Worm (Caenorhabditis elegans) whole organism, L2 larva: Measurements from ENCODE around the gene math-14.

Experiments
- C34F6.9 ChIP-seq: fragments of 150-350 bp; optimal IDR thresholded peaks from 2 replicates; lab custom pipeline; 2014; ENCODE audit warnings: missing biosample characterization, missing genetic modification characterization
- R02D3.7 ChIP-seq: fragments of 150-350 bp; optimal IDR thresholded peaks from 2 replicates; lab custom pipeline; 2014; ENCODE audit warnings: missing biosample characterization, missing genetic modification characterization
- Y55F3AM.14 ChIP-seq: fragments of 200-800 bp; sonication (Bioruptor generic); optimal IDR thresholded peaks from 2 replicates; lab custom pipeline; 2018; ENCODE audit warnings: mild to moderate bottlenecking, missing genetic modification characterization, missing compliant biosample characterization
- ZK546.5 ChIP-seq: sonication (generic microtip); optimal IDR thresholded peaks from 2 replicates; lab custom pipeline; 2017; ENCODE audit warnings: missing biosample characterization, missing genetic modification characterization
- alr-1 ChIP-seq: fragments of 150-350 bp; optimal IDR thresholded peaks from 2 replicates; lab custom pipeline; 2014; ENCODE audit warnings: missing biosample characterization, missing genetic modification characterization
- aly-2 ChIP-seq: fragments of 150-350 bp; optimal IDR thresholded peaks from 2 replicates; lab custom pipeline; 2014; ENCODE audit warnings: missing biosample characterization, missing genetic modification characterization
- ceh-16 ChIP-seq: fragments of 150-350 bp; optimal IDR thresholded peaks from 2 replicates; lab custom pipeline; 2014; ENCODE audit warnings: missing biosample characterization, missing genetic modification characterization
- ceh-82 ChIP-seq: fragments of 150-350 bp; optimal IDR thresholded peaks from 2 replicates; lab custom pipeline; 2014; ENCODE audit warnings: missing biosample characterization, missing genetic modification characterization
- fos-1 ChIP-seq: fragments of 150-350 bp; optimal IDR thresholded peaks from 2 replicates; lab custom pipeline; 2014; ENCODE audit warnings: missing biosample characterization, missing genetic modification characterization
- gmeb-1 ChIP-seq: fragments of 150-350 bp; optimal IDR thresholded peaks from 2 replicates; lab custom pipeline; 2014; ENCODE audit warnings: missing biosample characterization, missing genetic modification characterization
- lin-13 ChIP-seq: fragments of 150-350 bp; optimal IDR thresholded peaks from 2 replicates; lab custom pipeline; 2014; ENCODE audit warnings: missing biosample characterization, missing genetic modification reagents, missing genetic modification characterization
- lin-39 ChIP-seq: fragments of 150-350 bp; optimal IDR thresholded peaks from 2 replicates; lab custom pipeline; 2014; ENCODE audit warnings: missing biosample characterization, missing genetic modification reagents, missing genetic modification characterization
- lsy-2 ChIP-seq, 2 experiments: fragments of 150-350 bp in 1 of 2; sonication (generic microtip) in 1 of 2; optimal IDR thresholded peaks; 2 replicates each; lab custom pipeline; 2014 to 2017; ENCODE audit warnings: missing biosample characterization in 2 of 2, missing genetic modification characterization in 2 of 2
- mab-5 ChIP-seq: fragments of 150-350 bp; optimal IDR thresholded peaks from 2 replicates; lab custom pipeline; 2014; ENCODE audit warnings: missing biosample characterization, missing genetic modification characterization
- mbf-1 ChIP-seq: sonication (generic microtip); optimal IDR thresholded peaks from 2 replicates; lab custom pipeline; 2017; ENCODE audit warnings: missing biosample characterization, missing genetic modification characterization
- nhr-10 ChIP-seq: sonication (generic microtip); optimal IDR thresholded peaks from 2 replicates; lab custom pipeline; 2017; ENCODE audit warnings: missing biosample characterization, missing genetic modification characterization
- nhr-11 ChIP-seq: fragments of 150-350 bp; optimal IDR thresholded peaks from 2 replicates; lab custom pipeline; 2014; ENCODE audit warnings: missing biosample characterization, missing genetic modification characterization
- nhr-12 ChIP-seq: fragments of 150-350 bp; optimal IDR thresholded peaks from 2 replicates; lab custom pipeline; 2014; ENCODE audit warnings: missing biosample characterization, missing genetic modification characterization
- nhr-129 ChIP-seq: fragments of 150-350 bp; optimal IDR thresholded peaks from 2 replicates; lab custom pipeline; 2014; ENCODE audit warnings: missing biosample characterization, missing genetic modification characterization
- nhr-23 ChIP-seq: fragments of 150-350 bp; optimal IDR thresholded peaks from 2 replicates; lab custom pipeline; 2014; ENCODE audit warnings: missing biosample characterization, missing genetic modification reagents, missing genetic modification characterization
- nhr-237 ChIP-seq: fragments of 150-350 bp; optimal IDR thresholded peaks from 2 replicates; lab custom pipeline; 2014; ENCODE audit warnings: missing biosample characterization, missing genetic modification characterization
- nhr-25 ChIP-seq: fragments of 150-350 bp; sonication (generic microtip); optimal IDR thresholded peaks from 3 replicates; lab custom pipeline; 2014; ENCODE audit warnings: missing biosample characterization, missing genetic modification characterization
- nhr-6 ChIP-seq: fragments of 150-350 bp; optimal IDR thresholded peaks from 2 replicates; lab custom pipeline; 2014; ENCODE audit warnings: missing biosample characterization, missing genetic modification characterization
- nhr-77 ChIP-seq: fragments of 150-350 bp; optimal IDR thresholded peaks from 2 replicates; lab custom pipeline; 2014; ENCODE audit warnings: missing biosample characterization, missing genetic modification characterization
- peb-1 ChIP-seq: fragments of 150-350 bp; optimal IDR thresholded peaks from 2 replicates; lab custom pipeline; 2014; ENCODE audit warnings: missing biosample characterization, missing genetic modification characterization
- skn-1 ChIP-seq: sonication (generic microtip); optimal IDR thresholded peaks from 2 replicates; lab custom pipeline; 2017; ENCODE audit warnings: missing biosample characterization, missing genetic modification characterization
- sma-3 ChIP-seq: sonication (generic microtip); optimal IDR thresholded peaks from 2 replicates; lab custom pipeline; 2016; ENCODE audit warnings: missing genetic modification reagents, missing genetic modification characterization, missing compliant biosample characterization
- sma-9 ChIP-seq, 2 experiments: fragments of 150-350 bp in 1 of 2; sonication (generic microtip) in 1 of 2; optimal IDR thresholded peaks; 2 replicates each; lab custom pipeline; 2014 to 2016; ENCODE audit warnings: missing genetic modification characterization in 2 of 2, mild to moderate bottlenecking in 1 of 2, missing biosample characterization in 1 of 2, missing compliant biosample characterization in 1 of 2, missing genetic modification reagents in 1 of 2, moderate library complexity in 1 of 2
- snpc-4 ChIP-seq: fragments of 150-350 bp; optimal IDR thresholded peaks from 2 replicates; lab custom pipeline; 2014; ENCODE audit warnings: missing biosample characterization, missing genetic modification characterization
- unc-39 ChIP-seq: fragments of 150-350 bp; optimal IDR thresholded peaks from 2 replicates; lab custom pipeline; 2014; ENCODE audit warnings: missing biosample characterization, missing genetic modification characterization
- unc-62 ChIP-seq: fragments of 150-350 bp; optimal IDR thresholded peaks from 2 replicates; lab custom pipeline; 2014; ENCODE audit warnings: missing biosample characterization, missing genetic modification reagents, missing genetic modification characterization
- zag-1 ChIP-seq: fragments of 150-350 bp; optimal IDR thresholded peaks from 2 replicates; lab custom pipeline; 2014; ENCODE audit warnings: missing biosample characterization, missing genetic modification characterization
- ztf-11 ChIP-seq: sonication (generic microtip); optimal IDR thresholded peaks from 2 replicates; lab custom pipeline; 2017; ENCODE audit warnings: missing biosample characterization, missing genetic modification characterization

math-14 gene

ce11 chrII:1889071-1889470, 19.9 kb downstream of the math-14 start, which contains the start of gene math-8:
Gene math-8, minus strand, starts transcription at chrII:1889171.
- TF ChIP-seq fos-1 (tag; lab: Kevin White, UChicago), result no peak
- no peak for TF ChIP-seq gmeb-1 (tag; lab: Kevin White, UChicago)
- no peak for TF ChIP-seq zag-1 (tag; lab: Kevin White, UChicago)
- TF ChIP-seq skn-1, result no peak
- no peak for TF ChIP-seq sma-9 (GFP tag; optimal IDR thresholded peaks at IDR 0.05; lab: Kevin White, UChicago)
- TF ChIP-seq sma-9 (tag; optimal IDR thresholded peaks at IDR 0.05; lab: Kevin White, UChicago), result no peak
- no peak for TF ChIP-seq nhr-77 (tag; lab: Kevin White, UChicago)
- no peak for TF ChIP-seq nhr-11 (tag; lab: Kevin White, UChicago)
- TF ChIP-seq unc-62 (GFP tag; lab: Kevin White, UChicago), result no peak
- no peak for TF ChIP-seq unc-39 (tag; lab: Kevin White, UChicago)
- TF ChIP-seq nhr-237 (tag; lab: Kevin White, UChicago), result no peak

- TF ChIP-seq alr-1 (tag; lab: Kevin White, UChicago) (no peak), snpc-4 (no peak), nhr-25 (no peak), nhr-12 (tag; lab: Kevin White, UChicago) (no peak), unc-39 (tag; lab: Kevin White, UChicago) (no peak), lsy-2 (tag; optimal IDR thresholded peaks at IDR 0.05; lab: Kevin White, UChicago) (no peak), gmeb-1 (tag; lab: Kevin White, UChicago) (no peak), ceh-16 (no peak)
Observed at ce11 chrII:1890682-1891081, 21.5 kb downstream of the math-14 start, which contains the start of gene math-9. Gene math-9, minus strand, starts transcription at chrII:1890782.

ce11 chrII:1893912-1894311, 24.7 kb downstream of the math-14 start, which contains the start of gene C16C4.1:
Gene C16C4.1, plus strand, starts transcription at chrII:1894212.
- TF ChIP-seq sma-9 (GFP tag; optimal IDR thresholded peaks at IDR 0.05; lab: Kevin White, UChicago) (no peak), sma-9 (tag; optimal IDR thresholded peaks at IDR 0.05; lab: Kevin White, UChicago) (no peak), peb-1 (tag; lab: Kevin White, UChicago) (no peak), ztf-11 (tag; lab: Kevin White, UChicago) (no peak), ceh-16 (no peak), C34F6.9 (no peak), zag-1 (tag; lab: Kevin White, UChicago) (no peak), Y55F3AM.14 (no peak)

- TF ChIP-seq lin-39 (tag; lab: Kevin White, UChicago) (no peak), ceh-82 (no peak), nhr-11 (tag; lab: Kevin White, UChicago) (no peak), aly-2 (tag; lab: Kevin White, UChicago) (no peak), C34F6.9 (no peak), nhr-25 (no peak), mbf-1 (no peak), skn-1 (no peak), nhr-129 (tag; lab: Kevin White, UChicago) (no peak), mab-5 (no peak)
Observed at ce11 chrII:1895278-1895677, 26.1 kb downstream of the math-14 start, which contains the start of gene C46F9.5. Gene C46F9.5, plus strand, starts transcription at chrII:1895578.

- no peak for TF ChIP-seq ceh-82
- no peak for TF ChIP-seq ZK546.5 (tag; lab: Kevin White, UChicago)
- no peak for TF ChIP-seq nhr-23
- TF ChIP-seq lin-13 (GFP tag; lab: Kevin White, UChicago), result no peak
- no peak for TF ChIP-seq fos-1 (tag; lab: Kevin White, UChicago)
- TF ChIP-seq R02D3.7, result no peak
- no peak for TF ChIP-seq C34F6.9
- no peak for TF ChIP-seq ceh-16
- TF ChIP-seq nhr-77 (tag; lab: Kevin White, UChicago), result no peak
- no peak for TF ChIP-seq nhr-6 (tag; lab: Kevin White, UChicago)
- no peak for TF ChIP-seq sma-3
- TF ChIP-seq nhr-10 (tag; lab: Kevin White, UChicago), result no peak
Observed at ce11 chrII:1895762-1896161, 26.5 kb downstream of the math-14 start, which contains the start of gene math-25. Gene math-25, plus strand, starts transcription at chrII:1896062.

ce11 chrII:1897936-1898335, 28.7 kb downstream of the math-14 start, which contains the start of gene C46F9.6:
Gene C46F9.6, plus strand, starts transcription at chrII:1898236.
- TF ChIP-seq lin-13 (GFP tag; lab: Kevin White, UChicago) (no peak), ceh-16 (no peak), fos-1 (tag; lab: Kevin White, UChicago) (peak; percentile 9)
